Fruit fly (Drosophila melanogaster) whole organism, embryonic: ENCODE measurements around the gene rin.

ENCODE experiments used
- BtbVII ChIP-seq: fragments of 200-800 bp; sonication (Bioruptor generic); optimal IDR thresholded peaks from 3 replicates; lab custom pipeline; 2017; ENCODE audit warnings: missing biosample characterization, mild to moderate bottlenecking, missing genetic modification characterization
- C15 ChIP-seq: fragments of 200-800 bp; sonication (Bioruptor generic); IDR thresholded peaks from 3 replicates; pipeline ENCODE4 v1.3.6; 2022; ENCODE audit warnings: missing biosample characterization, missing genetic modification characterization
- CG12104 ChIP-seq: fragments of 200-800 bp; sonication (Bioruptor generic); optimal IDR thresholded peaks from 3 replicates; lab custom pipeline; 2016; ENCODE audit warnings: missing biosample characterization, missing genetic modification characterization
- CG16779 ChIP-seq: fragments of 200-800 bp; sonication (Bioruptor generic); IDR thresholded peaks from 2 replicates; pipeline ENCODE4 v1.3.6; 2022; ENCODE audit warnings: missing biosample characterization, missing genetic modification characterization
- Drgx ChIP-seq: fragments of 200-800 bp; sonication (Bioruptor generic); IDR thresholded peaks from 2 replicates; pipeline ENCODE4 v1.3.6; 2022; ENCODE audit warnings: missing biosample characterization, missing genetic modification characterization
- Nf-YC ChIP-seq: fragments of 200-800 bp; optimal IDR thresholded peaks from 3 replicates; lab custom pipeline; 2019; ENCODE audit warnings: missing biosample characterization, mild to moderate bottlenecking, missing genetic modification characterization, moderate library complexity
- grn ChIP-seq: fragments of 200-800 bp; sonication (Bioruptor generic); optimal IDR thresholded peaks from 3 replicates; lab custom pipeline; 2017; ENCODE audit warnings: missing biosample characterization, missing genetic modification characterization
- psq ChIP-seq: fragments of 200-800 bp; sonication (Bioruptor generic); optimal IDR thresholded peaks from 2 replicates; lab custom pipeline; 2017; ENCODE audit warnings: missing biosample characterization, missing genetic modification characterization
- rib ChIP-seq: fragments of 200-800 bp; sonication (Bioruptor generic); IDR thresholded peaks from 2 replicates; pipeline ENCODE4 v1.3.6; 2022; ENCODE audit warnings: missing biosample characterization, missing genetic modification characterization
- tgo ChIP-seq: fragments of 200-800 bp; sonication (Bioruptor generic); IDR thresholded peaks from 3 replicates; pipeline ENCODE4 v1.3.6; 2022; ENCODE audit warnings: missing biosample characterization, missing genetic modification characterization
- yki ChIP-seq: fragments of >200 bp; optimal IDR thresholded peaks from 3 replicates; lab custom pipeline; 2018

dm6 chr3R:13645874-13646370, 882 bp upstream of the rin start, which contains the start of gene sqd:
- TF ChIP-seq rib (no peak), Nf-YC (tag; lab: Kevin White, UChicago) (no peak), CG16779 (GFP tag; lab: Robert Waterston, UW) (no peak), CG12104 (GFP tag; lab: Kevin White, UChicago) (no peak), tgo (GFP tag; lab: Robert Waterston, UW) (no peak), BtbVII (GFP tag; lab: Kevin White, UChicago) (peak; percentile 59), grn (GFP tag; lab: Kevin White, UChicago) (no peak), Drgx (GFP tag; lab: Robert Waterston, UW) (no peak), C15 (no peak), yki (lab: Kevin White, UChicago) (no peak), psq (GFP tag; lab: Kevin White, UChicago) (no peak)
